Fruit fly (Drosophila melanogaster) whole organism, embryonic: ENCODE data around the gene Gr5a.

ENCODE experiments used
- Atf3 ChIP-seq: fragments of 200-800 bp; sonication (Bioruptor generic); optimal IDR thresholded peaks from 3 replicates; lab custom pipeline; 2016; ENCODE audit warnings: missing biosample characterization, missing genetic modification characterization
- Blimp-1 ChIP-seq: fragments of 200-800 bp; sonication (Bioruptor generic); optimal IDR thresholded peaks from 3 replicates; lab custom pipeline; 2018; ENCODE audit warnings: missing biosample characterization, missing genetic modification characterization, mild to moderate bottlenecking, moderate library complexity, missing genetic modification reagents
- CG1233 ChIP-seq: fragments of 200-800 bp; sonication (Bioruptor generic); optimal IDR thresholded peaks from 4 replicates; lab custom pipeline; 2018; ENCODE audit warnings: missing biosample characterization, mild to moderate bottlenecking, missing genetic modification characterization
- CG12391 ChIP-seq: fragments of 200-800 bp; sonication (Bioruptor generic); optimal IDR thresholded peaks from 3 replicates; lab custom pipeline; 2018; ENCODE audit warnings: missing biosample characterization, mild to moderate bottlenecking, missing genetic modification characterization, moderate library complexity
- CG12769 ChIP-seq: fragments of 200-800 bp; sonication (Bioruptor generic); optimal IDR thresholded peaks from 2 replicates; lab custom pipeline; 2019; ENCODE audit warnings: missing biosample characterization, mild to moderate bottlenecking, missing genetic modification characterization, moderate library complexity
- CG15269 ChIP-seq: fragments of 200-800 bp; sonication (Bioruptor generic); optimal IDR thresholded peaks from 2 replicates; lab custom pipeline; 2018; ENCODE audit warnings: missing biosample characterization, mild to moderate bottlenecking, missing genetic modification characterization, moderate library complexity
- CG1529 ChIP-seq: fragments of 200-800 bp; sonication (Bioruptor generic); optimal IDR thresholded peaks from 3 replicates; lab custom pipeline; 2018; ENCODE audit warnings: missing biosample characterization, missing genetic modification characterization
- CG17361 ChIP-seq: fragments of 200-800 bp; sonication (Bioruptor generic); IDR thresholded peaks from 3 replicates; pipeline ENCODE4 v1.3.6; 2022; ENCODE audit warnings: missing biosample characterization, missing genetic modification characterization
- CG18011 ChIP-seq: fragments of 200-800 bp; sonication (Bioruptor generic); optimal IDR thresholded peaks from 2 replicates; lab custom pipeline; 2017; ENCODE audit warnings: missing biosample characterization, missing genetic modification characterization, mild to moderate bottlenecking, moderate library complexity, missing genotype
- CG3726 ChIP-seq: fragments of 200-800 bp; sonication (Bioruptor generic); IDR thresholded peaks from 3 replicates; pipeline ENCODE4, ENCODE4 v1.3.6; 2022; ENCODE audit warnings: missing biosample characterization, missing genetic modification characterization
- CG4282 ChIP-seq: fragments of 200-800 bp; sonication (Bioruptor generic); optimal IDR thresholded peaks from 2 replicates; lab custom pipeline; 2016; ENCODE audit warnings: missing biosample characterization, missing genetic modification characterization
- CG43689 ChIP-seq: fragments of 200-800 bp; sonication (Bioruptor generic); IDR thresholded peaks from 2 replicates; pipeline ENCODE4 v1.3.6; 2022; ENCODE audit warnings: missing biosample characterization, missing genetic modification characterization
- CG7963 ChIP-seq: fragments of 200-800 bp; sonication (Bioruptor generic); IDR thresholded peaks from 3 replicates; pipeline ENCODE4 v1.3.6; 2022; ENCODE audit warnings: missing biosample characterization, missing genetic modification characterization; ENCODE audit not compliant: partially characterized antibody
- CG8089 ChIP-seq: fragments of 200-800 bp; sonication (Bioruptor generic); optimal IDR thresholded peaks from 3 replicates; lab custom pipeline; 2016; ENCODE audit warnings: missing biosample characterization, missing genetic modification characterization
- CG8281 ChIP-seq: fragments of 200-800 bp; sonication (Bioruptor generic); optimal IDR thresholded peaks from 2 replicates; lab custom pipeline; 2018; ENCODE audit warnings: missing biosample characterization, mild to moderate bottlenecking, missing genetic modification characterization, moderate library complexity
- Chrac-16 ChIP-seq: fragments of 200-800 bp; sonication (Bioruptor generic); optimal IDR thresholded peaks from 3 replicates; lab custom pipeline; 2016; ENCODE audit warnings: missing biosample characterization, missing genetic modification characterization
- CoRest ChIP-seq: fragments of 200-800 bp; sonication (Bioruptor generic); optimal IDR thresholded peaks from 3 replicates; lab custom pipeline; 2018; ENCODE audit warnings: missing biosample characterization, mild to moderate bottlenecking, missing genetic modification characterization, moderate library complexity
- Deaf1 ChIP-seq: fragments of 200-800 bp; optimal IDR thresholded peaks from 3 replicates; lab custom pipeline; 2019; ENCODE audit warnings: missing biosample characterization, mild to moderate bottlenecking, missing genetic modification characterization, moderate library complexity
- E2f1 ChIP-seq: fragments of 200-800 bp; sonication (Bioruptor generic); IDR thresholded peaks from 2 replicates; pipeline ENCODE4 v1.3.6; 2022; ENCODE audit warnings: missing biosample characterization, missing genetic modification characterization
- Gug ChIP-seq: fragments of 200-800 bp; sonication (Bioruptor generic); IDR thresholded peaks from 4 replicates; pipeline ENCODE4 v1.3.6; 2022; ENCODE audit warnings: missing biosample characterization, missing genetic modification characterization
- HLH4C ChIP-seq: fragments of 200-800 bp; sonication (Bioruptor generic); IDR thresholded peaks from 3 replicates; pipeline ENCODE4 v1.3.6; 2022; ENCODE audit warnings: missing biosample characterization, missing genetic modification characterization; ENCODE audit not compliant: partially characterized antibody
- Hmr ChIP-seq: fragments of 200-800 bp; sonication (Bioruptor generic); optimal IDR thresholded peaks from 3 replicates; lab custom pipeline; 2017; ENCODE audit warnings: mild to moderate bottlenecking, missing biosample characterization, missing genetic modification reagents, missing genetic modification characterization
- Mad ChIP-seq: fragments of 200-800 bp; sonication (Bioruptor generic); optimal IDR thresholded peaks from 2 replicates; lab custom pipeline; 2016; ENCODE audit warnings: missing biosample characterization, missing genetic modification characterization
- Med ChIP-seq: fragments of 200-800 bp; sonication (Bioruptor generic); peaks from one replicate; lab custom pipeline; 2016; ENCODE audit warnings: missing biosample characterization, missing genetic modification characterization, mild to moderate bottlenecking, inconsistent platforms, moderate library complexity
- Meics ChIP-seq: fragments of 200-800 bp; sonication (Bioruptor generic); optimal IDR thresholded peaks from 2 replicates; lab custom pipeline; 2017; ENCODE audit warnings: missing biosample characterization, mild to moderate bottlenecking, missing genetic modification characterization
- NC2β ChIP-seq: fragments of 200-800 bp; sonication (Bioruptor generic); optimal IDR thresholded peaks from 2 replicates; lab custom pipeline; 2016; ENCODE audit warnings: missing biosample characterization, missing genetic modification characterization
- Nf-YC ChIP-seq: fragments of 200-800 bp; optimal IDR thresholded peaks from 3 replicates; lab custom pipeline; 2019; ENCODE audit warnings: missing biosample characterization, mild to moderate bottlenecking, missing genetic modification characterization, moderate library complexity
- Optix ChIP-seq: fragments of 200-800 bp; sonication (Bioruptor generic); IDR thresholded peaks from 3 replicates; pipeline ENCODE4 v1.3.6; 2022; ENCODE audit warnings: missing biosample characterization, missing genetic modification characterization
- PHDP ChIP-seq: fragments of 200-800 bp; sonication (Bioruptor generic); optimal IDR thresholded peaks from 3 replicates; lab custom pipeline; 2018; ENCODE audit warnings: missing biosample characterization, mild to moderate bottlenecking, missing genetic modification characterization, moderate library complexity
- ara ChIP-seq: fragments of 200-800 bp; sonication (Bioruptor generic); IDR thresholded peaks from 2 replicates; pipeline ENCODE4 v1.3.6; 2022; ENCODE audit warnings: missing biosample characterization, missing genetic modification characterization
- bcd ChIP-seq: fragments of 200-800 bp; sonication (Bioruptor generic); optimal IDR thresholded peaks from 2 replicates; lab custom pipeline; 2017; ENCODE audit warnings: missing biosample characterization, mild to moderate bottlenecking, missing genetic modification characterization
- bigmax ChIP-seq: fragments of 200-800 bp; sonication (Bioruptor generic); optimal IDR thresholded peaks from 2 replicates; lab custom pipeline; 2018; ENCODE audit warnings: missing biosample characterization, mild to moderate bottlenecking, missing genetic modification characterization
- cg ChIP-seq: fragments of 200-800 bp; sonication (Bioruptor generic); optimal IDR thresholded peaks from 3 replicates; lab custom pipeline; 2019; ENCODE audit warnings: missing biosample characterization, mild to moderate bottlenecking, missing genetic modification characterization, moderate library complexity
- dmrt11E ChIP-seq: fragments of 200-800 bp; sonication (Bioruptor generic); optimal IDR thresholded peaks from 3 replicates; lab custom pipeline; 2018; ENCODE audit warnings: missing biosample characterization, mild to moderate bottlenecking, missing genetic modification characterization, moderate library complexity
- grau ChIP-seq: fragments of 200-800 bp; optimal IDR thresholded peaks from 3 replicates; lab custom pipeline; 2019; ENCODE audit warnings: missing biosample characterization, mild to moderate bottlenecking, missing genetic modification characterization, moderate library complexity
- kah ChIP-seq: fragments of 200-800 bp; sonication (Bioruptor generic); optimal IDR thresholded peaks from 2 replicates; lab custom pipeline; 2018; ENCODE audit warnings: missing biosample characterization, mild to moderate bottlenecking, missing genetic modification characterization
- nerfin-1 ChIP-seq: fragments of 200-800 bp; sonication (Bioruptor generic); optimal IDR thresholded peaks from 3 replicates; lab custom pipeline; 2019; ENCODE audit warnings: missing biosample characterization, mild to moderate bottlenecking, missing genetic modification characterization, moderate library complexity
- nom ChIP-seq: fragments of 200-800 bp; sonication (Bioruptor generic); optimal IDR thresholded peaks from 2 replicates; lab custom pipeline; 2017; ENCODE audit warnings: missing biosample characterization, missing genetic modification characterization, mild to moderate bottlenecking, moderate library complexity, missing genetic modification reagents
- org-1 ChIP-seq: fragments of 200-800 bp; sonication (Bioruptor generic); optimal IDR thresholded peaks from 2 replicates; lab custom pipeline; 2017; ENCODE audit warnings: missing biosample characterization, missing genetic modification characterization
- pfk ChIP-seq: fragments of 200-800 bp; sonication (Bioruptor generic); optimal IDR thresholded peaks from 2 replicates; lab custom pipeline; 2018; ENCODE audit warnings: missing biosample characterization, mild to moderate bottlenecking, missing genetic modification characterization, moderate library complexity
- pho ChIP-seq: fragments of 200-800 bp; sonication (Bioruptor generic); optimal IDR thresholded peaks from 2 replicates; lab custom pipeline; 2016; ENCODE audit warnings: missing biosample characterization, missing genetic modification characterization
- phol ChIP-seq: fragments of 200-800 bp; sonication (Bioruptor generic); optimal IDR thresholded peaks from 3 replicates; lab custom pipeline; 2018; ENCODE audit warnings: missing biosample characterization, mild to moderate bottlenecking, missing genetic modification characterization, moderate library complexity
- prd ChIP-seq, 3 experiments: fragments of >200 bp in 2 of 3; fragments of 200-800 bp in 1 of 3; sonication (Bioruptor generic) in 1 of 3; optimal IDR thresholded peaks in 2 of 3; IDR thresholded peaks in 1 of 3; 2 replicates in 2 of 3; 3 replicates in 1 of 3; pipeline versions ENCODE4 v1.3.6 to Lab custom; 2017 to 2022; ENCODE audit warnings: missing biosample characterization in 1 of 3, missing genetic modification characterization in 1 of 3
- sna ChIP-seq: fragments of 200-800 bp; sonication (Bioruptor generic); IDR thresholded peaks from 2 replicates; pipeline ENCODE4 v1.3.6; 2022; ENCODE audit warnings: missing biosample characterization, missing genetic modification characterization; ENCODE audit not compliant: partially characterized antibody
- sqz ChIP-seq: fragments of 200-800 bp; sonication (Bioruptor generic); optimal IDR thresholded peaks from 3 replicates; lab custom pipeline; 2018; ENCODE audit warnings: missing biosample characterization, mild to moderate bottlenecking, missing genetic modification characterization
- wor ChIP-seq: fragments of 200-800 bp; sonication (Bioruptor generic); IDR thresholded peaks from 2 replicates; pipeline ENCODE4 v1.3.6; 2022; ENCODE audit warnings: missing biosample characterization, missing genetic modification characterization
- zfh1 ChIP-seq: fragments of 200-800 bp; sonication (Bioruptor generic); IDR thresholded peaks from 3 replicates; pipeline ENCODE4 v1.3.6; 2022; ENCODE audit warnings: missing biosample characterization, missing genetic modification characterization

Gene Gr5a

DNA sequence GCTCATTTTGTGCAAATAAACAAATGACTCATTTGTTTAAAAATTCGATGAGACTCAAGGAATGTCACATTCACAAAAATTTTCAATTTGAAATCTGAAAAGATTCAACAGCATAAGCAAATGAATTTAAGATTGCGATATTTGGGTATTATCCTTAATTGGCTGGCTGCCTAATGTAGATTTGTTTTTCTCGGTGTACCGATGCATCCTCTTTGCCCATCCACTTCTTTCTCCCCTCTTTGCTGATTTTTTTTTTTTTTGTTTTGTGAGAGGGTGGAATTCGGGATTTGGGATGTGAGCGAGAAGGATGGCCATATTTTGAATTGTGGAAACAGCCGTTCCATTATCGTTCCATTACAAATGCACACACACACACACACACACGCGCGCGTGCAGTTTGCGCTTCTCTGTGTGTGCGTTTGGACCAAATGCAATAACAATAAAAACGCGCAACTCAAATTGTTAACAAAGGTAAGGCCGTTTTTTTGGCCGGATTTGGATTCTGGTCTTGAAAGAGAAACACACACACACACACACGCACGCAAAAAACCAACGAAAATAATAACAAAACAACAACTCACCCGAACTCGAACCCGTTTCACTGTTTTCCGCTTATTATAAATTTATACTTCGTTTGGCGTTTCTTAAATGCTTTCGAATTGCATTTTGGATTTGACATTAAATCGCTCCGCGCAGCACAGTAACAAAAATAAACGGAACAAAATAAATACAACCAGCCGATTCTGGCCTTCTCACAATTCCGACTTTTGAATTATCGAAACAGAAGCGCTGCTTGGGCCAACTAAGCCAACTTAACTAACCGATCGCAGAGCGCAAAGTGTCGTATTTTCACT, 1.1 kb upstream of the Gr5a start (continued):
- TF ChIP-seq CG12769, result no peak
- TF ChIP-seq CG1529 (GFP tag; lab: Kevin White, UChicago), result peak; percentile 67
- TF ChIP-seq Nf-YC (tag; lab: Kevin White, UChicago), result no peak
- no peak for TF ChIP-seq E2f1 (GFP tag; lab: Robert Waterston, UW)
- no peak for TF ChIP-seq CG15269
- TF ChIP-seq prd (optimal IDR thresholded peaks at IDR 0.05; lab: Kevin White, UChicago), result no peak
- TF ChIP-seq prd (GFP tag; IDR thresholded peaks at IDR 0.05; lab: Robert Waterston, UW), result peak; percentile 67; the same call in 2 of the 3 replicates
- no peak for TF ChIP-seq CG8281 (tag; lab: Kevin White, UChicago)
- peak; percentile 25 for TF ChIP-seq org-1 (GFP tag; lab: Kevin White, UChicago)
- TF ChIP-seq CG7963, result no peak
- TF ChIP-seq CG43689 (GFP tag; lab: Robert Waterston, UW), result no peak
- TF ChIP-seq Med (GFP tag; lab: Kevin White, UChicago), result peak; percentile 41
- peak; percentile 81 for TF ChIP-seq dmrt11E
- TF ChIP-seq NC2β, result peak; percentile 63
- TF ChIP-seq sqz (GFP tag; lab: Kevin White, UChicago), result peak; percentile 88
- peak; percentile 40 for TF ChIP-seq bcd (GFP tag; lab: Kevin White, UChicago)
- TF ChIP-seq zfh1, result peak; percentile 71; the same call in 2 of the 3 replicates
- TF ChIP-seq Atf3, result peak; percentile 29
- peak; percentile 26 for TF ChIP-seq Deaf1
- TF ChIP-seq CG4282, result no peak
- peak; percentile 71 for TF ChIP-seq cg
- TF ChIP-seq HLH4C (GFP tag; lab: Robert Waterston, UW), result no peak
- peak; percentile 28 for TF ChIP-seq nerfin-1 (tag; lab: Kevin White, UChicago)
- TF ChIP-seq CG17361 (GFP tag; lab: Robert Waterston, UW), result 0 out of 3 replicates have a peak, but pooled peaks have one; percentile 50
- no peak for TF ChIP-seq kah (GFP tag; lab: Kevin White, UChicago)
- TF ChIP-seq CG8089, result peak; percentile 66
- peak; percentile 72 for TF ChIP-seq phol (tag; lab: Kevin White, UChicago)
- no peak for TF ChIP-seq sna (GFP tag; lab: Robert Waterston, UW)
- no peak for TF ChIP-seq bigmax (GFP tag; lab: Kevin White, UChicago)
- TF ChIP-seq nom, result peak; percentile 6
- 0 out of 3 replicates have a peak, but pooled peaks have one; percentile 46 for TF ChIP-seq CG3726 (GFP tag; lab: Robert Waterston, UW)
- TF ChIP-seq Meics, result no peak
- TF ChIP-seq grau (tag; lab: Kevin White, UChicago), result peak; percentile 38
- peak; percentile 10 for TF ChIP-seq CG1233
- no peak for TF ChIP-seq CG18011 (GFP tag; lab: Kevin White, UChicago)
- TF ChIP-seq CG12391 (tag; lab: Kevin White, UChicago), result peak; percentile 67
- TF ChIP-seq ara (GFP tag; lab: Robert Waterston, UW), result 0 out of 2 replicates have a peak, but pooled peaks have one; percentile 46
- peak; percentile 17 for TF ChIP-seq PHDP (tag; lab: Kevin White, UChicago)
- peak; percentile 46 for TF ChIP-seq Chrac-16 (GFP tag; lab: Kevin White, UChicago)
- peak; percentile 9 for TF ChIP-seq Mad (GFP tag; lab: Kevin White, UChicago)
- peak; percentile 61 for TF ChIP-seq Blimp-1 (GFP tag; lab: Kevin White, UChicago)
- 0 out of 2 replicates have a peak, but pooled peaks have one; percentile 18 for TF ChIP-seq wor
- peak; percentile 37; the same call in 1 of the 3 replicates for TF ChIP-seq Optix (GFP tag; lab: Robert Waterston, UW)
- TF ChIP-seq Hmr (GFP tag; lab: Kevin White, UChicago), result no peak
- TF ChIP-seq pho (GFP tag; lab: Kevin White, UChicago), result no peak
- TF ChIP-seq Gug, result peak; percentile 6; the same call in 1 of the 4 replicates
- TF ChIP-seq pfk, result peak; percentile 87
- TF ChIP-seq CoRest (tag; lab: Kevin White, UChicago), result peak; percentile 31
